Worm (Caenorhabditis elegans) whole organism, early embryonic: ENCODE results near the gene sas-1.

ENCODE experiments used
- F13C5.2 ChIP-seq: sonication (generic microtip); optimal IDR thresholded peaks from 2 replicates; lab custom pipeline; 2017; ENCODE audit warnings: mild to moderate bottlenecking, missing genetic modification characterization, inconsistent platforms, missing compliant biosample characterization
- ama-1 ChIP-seq: fragments of 150-350 bp; optimal IDR thresholded peaks from 2 replicates; lab custom pipeline; 2014
- ceh-13 ChIP-seq: fragments of 200-800 bp; sonication (Bioruptor generic); optimal IDR thresholded peaks from 2 replicates; lab custom pipeline; 2018; ENCODE audit warnings: mild to moderate bottlenecking, missing genetic modification characterization, missing compliant biosample characterization
- ets-7 ChIP-seq: sonication (generic microtip); optimal IDR thresholded peaks from 2 replicates; lab custom pipeline; 2016; ENCODE audit warnings: missing genotype, missing genetic modification characterization, missing compliant biosample characterization
- flt-1 ChIP-seq: fragments of 200-800 bp; sonication (Bioruptor generic); IDR thresholded peaks from 2 replicates; pipeline ENCODE4 v1.3.6; 2022; ENCODE audit warnings: missing genetic modification characterization, missing compliant biosample characterization
- hmbx-1 ChIP-seq: sonication (generic microtip); optimal IDR thresholded peaks from 2 replicates; lab custom pipeline; 2016; ENCODE audit warnings: mild to moderate bottlenecking, missing genetic modification characterization, missing compliant biosample characterization
- hmg-4 ChIP-seq: fragments of 200-800 bp; sonication (Bioruptor generic); optimal IDR thresholded peaks from 2 replicates; lab custom pipeline; 2018; ENCODE audit warnings: mild to moderate bottlenecking, missing genetic modification characterization, missing compliant biosample characterization
- hnd-1 ChIP-seq: sonication (generic microtip); optimal IDR thresholded peaks from 2 replicates; lab custom pipeline; 2016; ENCODE audit warnings: missing genetic modification characterization, missing compliant biosample characterization
- pes-1 ChIP-seq: fragments of 200-800 bp; sonication (Bioruptor generic); IDR thresholded peaks from 2 replicates; pipeline ENCODE4 v1.3.6; 2022; ENCODE audit warnings: missing genetic modification reagents, missing genetic modification characterization, missing compliant biosample characterization
- scrt-1 ChIP-seq: fragments of 200-800 bp; sonication (Bioruptor generic); IDR thresholded peaks from 2 replicates; pipeline ENCODE4 v1.3.6; 2022; ENCODE audit warnings: missing genetic modification characterization, missing compliant biosample characterization
- sea-1 ChIP-seq: fragments of 200-800 bp; sonication (Bioruptor generic); conservative IDR thresholded peaks from 2 replicates; pipeline ENCODE4 v1.3.6; 2022; ENCODE audit warnings: missing genetic modification characterization, missing compliant biosample characterization
- tbx-11 ChIP-seq: fragments of 200-800 bp; sonication (Bioruptor generic); IDR thresholded peaks from 2 replicates; pipeline ENCODE4 v1.3.6; 2022; ENCODE audit warnings: missing genetic modification characterization, missing compliant biosample characterization
- tbx-37 ChIP-seq: fragments of 200-800 bp; sonication (Bioruptor generic); conservative IDR thresholded peaks from 2 replicates; pipeline ENCODE4 v1.3.6; 2022; ENCODE audit warnings: missing genetic modification reagents, missing genetic modification characterization, missing compliant biosample characterization
- tra-4 ChIP-seq: sonication (generic microtip); optimal IDR thresholded peaks from 2 replicates; lab custom pipeline; 2017; ENCODE audit warnings: missing genetic modification characterization, missing compliant biosample characterization

DNA sequence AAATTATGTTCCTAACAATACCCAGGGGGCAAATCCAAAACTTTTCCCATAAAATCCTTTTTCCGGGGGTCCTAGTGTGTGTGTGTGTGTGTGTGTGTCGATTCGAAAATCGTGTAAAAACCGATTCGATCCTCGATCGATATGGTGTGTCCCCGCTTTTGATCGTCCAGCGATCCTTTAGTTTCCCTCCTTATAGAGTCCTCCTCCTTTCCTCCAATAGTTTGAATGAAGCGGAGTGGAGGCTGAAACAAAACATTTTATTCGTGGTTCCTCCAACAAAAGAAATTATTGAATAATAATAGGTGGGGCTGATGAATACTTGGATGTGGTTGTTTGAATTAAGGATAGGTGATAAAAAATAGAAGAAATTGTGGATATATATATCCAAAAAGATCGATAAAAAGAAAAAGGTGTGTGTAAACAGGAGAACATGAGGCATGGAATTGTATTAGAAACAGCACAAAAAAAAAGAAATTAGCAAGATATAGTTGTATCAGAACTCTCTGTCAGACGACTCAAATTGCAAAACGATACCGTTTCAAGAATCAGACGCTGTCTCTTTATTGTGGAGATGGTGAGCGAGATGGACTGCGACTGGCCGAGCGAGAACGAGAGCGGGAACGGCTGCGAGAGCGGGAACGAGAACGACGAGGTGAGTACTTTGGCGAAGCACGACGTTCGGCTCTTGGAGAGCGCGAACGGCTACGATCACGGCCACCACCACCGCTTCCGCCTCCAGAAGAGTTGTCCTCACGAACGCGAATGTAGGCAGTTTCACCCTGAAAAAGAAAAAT is 12.6 kb upstream of the sas-1 start:
- TF ChIP-seq ets-7 (tag; lab: Kevin White, UChicago) (no peak), ama-1 (lab: Kevin White, UChicago) (peak; percentile 34), sea-1 (GFP tag; lab: Robert Waterston, UW) (no peak), tra-4 (tag; lab: Kevin White, UChicago) (no peak), flt-1 (GFP tag; lab: Robert Waterston, UW) (no peak), hmg-4 (GFP tag; lab: Kevin White, UChicago) (no peak), hmbx-1 (tag; lab: Kevin White, UChicago) (no peak), hnd-1 (tag; lab: Kevin White, UChicago) (no peak), F13C5.2 (tag; lab: Kevin White, UChicago) (no peak), pes-1 (GFP tag; lab: Robert Waterston, UW) (no peak), tbx-37 (GFP tag; lab: Robert Waterston, UW) (no peak), scrt-1 (GFP tag; lab: Robert Waterston, UW) (no peak), ceh-13 (GFP tag; lab: Kevin White, UChicago) (no peak), tbx-11 (GFP tag; lab: Robert Waterston, UW) (no peak)
